Worm (Caenorhabditis elegans): ENCODE results near the gene Y67D8B.5.

- no peak for TF ChIP-seq unc-62 (GFP tag; optimal IDR thresholded peaks at IDR 0.05)
- no peak for TF ChIP-seq nhr-19 (GFP tag; conservative IDR thresholded peaks at IDR 0.05)
- no peak for TF ChIP-seq ama-1 (optimal IDR thresholded peaks at IDR 0.05)
- no peak for TF ChIP-seq nhr-84 (tag; optimal IDR thresholded peaks at IDR 0.05)
- TF ChIP-seq ceh-82 (tag; optimal IDR thresholded peaks at IDR 0.05): no peak
- no peak for TF ChIP-seq jun-1 (tag; optimal IDR thresholded peaks at IDR 0.05)
- no peak for TF ChIP-seq lin-39 (tag; optimal IDR thresholded peaks at IDR 0.05)
- TF ChIP-seq skn-1 (tag; optimal IDR thresholded peaks at IDR 0.05): no peak
- no peak for TF ChIP-seq unc-86 (tag; optimal IDR thresholded peaks at IDR 0.05)
- no peak for TF ChIP-seq elt-3 (tag; optimal IDR thresholded peaks at IDR 0.05)
- TF ChIP-seq pqm-1 (tag; optimal IDR thresholded peaks at IDR 0.05): no peak
- TF ChIP-seq egl-13 (tag; optimal IDR thresholded peaks at IDR 0.05): no peak
- TF ChIP-seq hpl-2 (GFP tag; optimal IDR thresholded peaks at IDR 0.05): no peak
Observed at ce11 chrIV:3251551-3251950, 49.4 kb downstream of the Y67D8B.5 start.

Measured in whole organism, L1 larva.